Fruit fly (Drosophila melanogaster): ENCODE results near the gene Yp3.

The Yp3 gene

dm6 chrX:13762372-13762883 is 3.1 kb downstream of the Yp3 start, which contains the start of gene rdgB:
Gene rdgB, plus strand, starts transcription at chrX:13762752.
- TF ChIP-seq ro (GFP tag; IDR thresholded peaks at IDR 0.05) (no peak), dan (GFP tag; IDR thresholded peaks at IDR 0.05) (no peak), slou (GFP tag; optimal IDR thresholded peaks at IDR 0.05) (peak; percentile 59), CG13296 (GFP tag; optimal IDR thresholded peaks at IDR 0.05) (peak; percentile 84), CG17328 (GFP tag; IDR thresholded peaks at IDR 0.05) (peak; percentile 37; the same call in 1 of the 2 replicates), Hmr (GFP tag; optimal IDR thresholded peaks at IDR 0.05) (peak; percentile 83), CG7372 (GFP tag; IDR thresholded peaks at IDR 0.05) (peak; percentile 68), dysf (GFP tag; IDR thresholded peaks at IDR 0.05) (peak; percentile 83), twi (tag; optimal IDR thresholded peaks at IDR 0.05) (peak; percentile 63), CG11093 (GFP tag; IDR thresholded peaks at IDR 0.05) (peak; percentile 60; the same call in 2 of the 3 replicates), Awh (GFP tag; IDR thresholded peaks at IDR 0.05) (no peak), CG7271 (tag; optimal IDR thresholded peaks at IDR 0.05) (no peak), Ets97D (GFP tag; optimal IDR thresholded peaks at IDR 0.05) (no peak), CG32532 (GFP tag; IDR thresholded peaks at IDR 0.05) (peak; percentile 73), CG12299 (tag; optimal IDR thresholded peaks at IDR 0.05) (peak; percentile 60), cad (GFP tag; optimal IDR thresholded peaks at IDR 0.05) (no peak), NC2β (GFP tag; optimal IDR thresholded peaks at IDR 0.05) (no peak), CG10366 (GFP tag; IDR thresholded peaks at IDR 0.05) (peak; percentile 35), CG2202 (tag; optimal IDR thresholded peaks at IDR 0.05) (no peak), CG15073 (GFP tag; optimal IDR thresholded peaks at IDR 0.05) (no peak), Gug (GFP tag; IDR thresholded peaks at IDR 0.05) (peak; percentile 60; the same call in 1 of the 4 replicates), CG17612 (GFP tag; IDR thresholded peaks at IDR 0.05) (no peak), CG5180 (GFP tag; optimal IDR thresholded peaks at IDR 0.05) (peak; percentile 92), chinmo (GFP tag; IDR thresholded peaks at IDR 0.05; ENCODE audit: partially characterized antibody) (peak; percentile 79; the same call in 3 of the 4 replicates), CG3407 (GFP tag; optimal IDR thresholded peaks at IDR 0.05) (peak; percentile 77), Usf (GFP tag; optimal IDR thresholded peaks at IDR 0.05) (peak; percentile 53), Hr3 (GFP tag; optimal IDR thresholded peaks at IDR 0.05) (peak; percentile 77), CG6813 (GFP tag; optimal IDR thresholded peaks at IDR 0.05) (peak; percentile 50), corto (GFP tag; optimal IDR thresholded peaks at IDR 0.05) (no peak), CG4730 (GFP tag; IDR thresholded peaks at IDR 0.05) (0 out of 2 replicates have a peak, but pooled peaks have one; percentile 8), esg (GFP tag; conservative IDR thresholded peaks at IDR 0.05) (0 out of 2 replicates have a peak, but pooled peaks have one; percentile 44), Dip3 (GFP tag; optimal IDR thresholded peaks at IDR 0.05) (peak; percentile 42), stc (GFP tag; IDR thresholded peaks at IDR 0.05) (peak; percentile 30; the same call in 1 of the 2 replicates), CG4820 (GFP tag; optimal IDR thresholded peaks at IDR 0.05) (peak; percentile 77), CG1233 (GFP tag; optimal IDR thresholded peaks at IDR 0.05) (peak; percentile 67), Mes4 (GFP tag; optimal IDR thresholded peaks at IDR 0.05) (no peak), CG13287 (GFP tag; IDR thresholded peaks at IDR 0.05; ENCODE audit: partially characterized antibody) (peak; percentile 27; the same call in 1 of the 2 replicates), CrebB (tag; optimal IDR thresholded peaks at IDR 0.05) (no peak), vvl (GFP tag; IDR thresholded peaks at IDR 0.05) (peak; percentile 83; the same call in 1 of the 2 replicates), Vsx1 (GFP tag; optimal IDR thresholded peaks at IDR 0.05) (peak; percentile 40), Nf-YC (tag; optimal IDR thresholded peaks at IDR 0.05) (peak; percentile 75), ftz-f1 (GFP tag; optimal IDR thresholded peaks at IDR 0.05) (no peak), Ets65A (GFP tag) (peak; percentile 89), slbo (GFP tag; IDR thresholded peaks at IDR 0.05) (peak; percentile 76), ato (GFP tag; IDR thresholded peaks at IDR 0.05; ENCODE audit: partially characterized antibody) (no peak), chm (GFP tag; IDR thresholded peaks at IDR 0.05) (peak; percentile 56), luna (GFP tag; optimal IDR thresholded peaks at IDR 0.05) (no peak), NK7.1 (GFP tag; optimal IDR thresholded peaks at IDR 0.05) (no peak), CG9215 (GFP tag; IDR thresholded peaks at IDR 0.05) (peak; percentile 81), tx (GFP tag; optimal IDR thresholded peaks at IDR 0.05) (no peak), fd96Cb (tag; optimal IDR thresholded peaks at IDR 0.05) (peak; percentile 82)
